Worm (Caenorhabditis elegans) whole organism, L2 larva: Measurements from ENCODE around the gene hpo-31.
A peak's percentile ranks its signal among the peaks of the same experiment; 100 is the strongest.

Source experiments
- C34F6.9 ChIP-seq: fragments of 150-350 bp; optimal IDR thresholded peaks from 2 replicates; lab custom pipeline; 2014; ENCODE audit warnings: missing biosample characterization, missing genetic modification characterization
- R02D3.7 ChIP-seq: fragments of 150-350 bp; optimal IDR thresholded peaks from 2 replicates; lab custom pipeline; 2014; ENCODE audit warnings: missing biosample characterization, missing genetic modification characterization
- Y55F3AM.14 ChIP-seq: fragments of 200-800 bp; sonication (Bioruptor generic); optimal IDR thresholded peaks from 2 replicates; lab custom pipeline; 2018; ENCODE audit warnings: mild to moderate bottlenecking, missing genetic modification characterization, missing compliant biosample characterization
- ZK546.5 ChIP-seq: sonication (generic microtip); optimal IDR thresholded peaks from 2 replicates; lab custom pipeline; 2017; ENCODE audit warnings: missing biosample characterization, missing genetic modification characterization
- alr-1 ChIP-seq: fragments of 150-350 bp; optimal IDR thresholded peaks from 2 replicates; lab custom pipeline; 2014; ENCODE audit warnings: missing biosample characterization, missing genetic modification characterization
- ama-1 ChIP-seq: fragments of 150-350 bp; optimal IDR thresholded peaks from 2 replicates; lab custom pipeline; 2018; ENCODE audit warnings: inconsistent platforms
- ceh-16 ChIP-seq: fragments of 150-350 bp; optimal IDR thresholded peaks from 2 replicates; lab custom pipeline; 2014; ENCODE audit warnings: missing biosample characterization, missing genetic modification characterization
- ceh-82 ChIP-seq: fragments of 150-350 bp; optimal IDR thresholded peaks from 2 replicates; lab custom pipeline; 2014; ENCODE audit warnings: missing biosample characterization, missing genetic modification characterization
- crh-2 ChIP-seq: sonication (generic microtip); optimal IDR thresholded peaks from 2 replicates; lab custom pipeline; 2017; ENCODE audit warnings: missing biosample characterization, missing genetic modification characterization
- dmd-4 ChIP-seq: sonication (generic microtip); optimal IDR thresholded peaks from 2 replicates; lab custom pipeline; 2017; ENCODE audit warnings: missing biosample characterization, missing genetic modification characterization
- elt-1 ChIP-seq: fragments of 150-350 bp; optimal IDR thresholded peaks from 2 replicates; lab custom pipeline; 2014; ENCODE audit warnings: missing biosample characterization, missing genetic modification characterization
- elt-3 ChIP-seq: sonication (generic microtip); optimal IDR thresholded peaks from 2 replicates; lab custom pipeline; 2017; ENCODE audit warnings: missing biosample characterization, missing genetic modification characterization
- fos-1 ChIP-seq: fragments of 150-350 bp; optimal IDR thresholded peaks from 2 replicates; lab custom pipeline; 2014; ENCODE audit warnings: missing biosample characterization, missing genetic modification characterization
- gmeb-1 ChIP-seq: fragments of 150-350 bp; optimal IDR thresholded peaks from 2 replicates; lab custom pipeline; 2014; ENCODE audit warnings: missing biosample characterization, missing genetic modification characterization
- lin-11 ChIP-seq: fragments of 150-350 bp; sonication (generic microtip); optimal IDR thresholded peaks from 2 replicates; lab custom pipeline; 2014; ENCODE audit warnings: missing biosample characterization, missing genetic modification characterization, inconsistent platforms, mixed read lengths
- lin-13 ChIP-seq: fragments of 150-350 bp; optimal IDR thresholded peaks from 2 replicates; lab custom pipeline; 2014; ENCODE audit warnings: missing biosample characterization, missing genetic modification reagents, missing genetic modification characterization
- mab-5 ChIP-seq: fragments of 150-350 bp; optimal IDR thresholded peaks from 2 replicates; lab custom pipeline; 2014; ENCODE audit warnings: missing biosample characterization, missing genetic modification characterization
- mdl-1 ChIP-seq, 2 experiments: fragments of 150-350 bp in 1 of 2; sonication (generic microtip) in 1 of 2; optimal IDR thresholded peaks; 2 replicates each; lab custom pipeline; 2017; ENCODE audit warnings: missing biosample characterization in 2 of 2, missing genetic modification characterization in 2 of 2
- nhr-10 ChIP-seq: sonication (generic microtip); optimal IDR thresholded peaks from 2 replicates; lab custom pipeline; 2017; ENCODE audit warnings: missing biosample characterization, missing genetic modification characterization
- nhr-11 ChIP-seq: fragments of 150-350 bp; optimal IDR thresholded peaks from 2 replicates; lab custom pipeline; 2014; ENCODE audit warnings: missing biosample characterization, missing genetic modification characterization
- nhr-129 ChIP-seq: fragments of 150-350 bp; optimal IDR thresholded peaks from 2 replicates; lab custom pipeline; 2014; ENCODE audit warnings: missing biosample characterization, missing genetic modification characterization
- nhr-21 ChIP-seq: fragments of 150-350 bp; optimal IDR thresholded peaks from 2 replicates; lab custom pipeline; 2014; ENCODE audit warnings: missing biosample characterization, missing genetic modification characterization
- nhr-23 ChIP-seq: fragments of 150-350 bp; optimal IDR thresholded peaks from 2 replicates; lab custom pipeline; 2014; ENCODE audit warnings: missing biosample characterization, missing genetic modification reagents, missing genetic modification characterization
- nhr-25 ChIP-seq: fragments of 150-350 bp; sonication (generic microtip); optimal IDR thresholded peaks from 3 replicates; lab custom pipeline; 2014; ENCODE audit warnings: missing biosample characterization, missing genetic modification characterization
- nhr-77 ChIP-seq: fragments of 150-350 bp; optimal IDR thresholded peaks from 2 replicates; lab custom pipeline; 2014; ENCODE audit warnings: missing biosample characterization, missing genetic modification characterization
- peb-1 ChIP-seq: fragments of 150-350 bp; optimal IDR thresholded peaks from 2 replicates; lab custom pipeline; 2014; ENCODE audit warnings: missing biosample characterization, missing genetic modification characterization
- sem-4 ChIP-seq: fragments of 150-350 bp; optimal IDR thresholded peaks from 2 replicates; lab custom pipeline; 2014; ENCODE audit warnings: missing biosample characterization, missing genetic modification reagents, missing genetic modification characterization
- skn-1 ChIP-seq: sonication (generic microtip); optimal IDR thresholded peaks from 2 replicates; lab custom pipeline; 2017; ENCODE audit warnings: missing biosample characterization, missing genetic modification characterization
- sma-3 ChIP-seq: sonication (generic microtip); optimal IDR thresholded peaks from 2 replicates; lab custom pipeline; 2016; ENCODE audit warnings: missing genetic modification reagents, missing genetic modification characterization, missing compliant biosample characterization
- unc-39 ChIP-seq: fragments of 150-350 bp; optimal IDR thresholded peaks from 2 replicates; lab custom pipeline; 2014; ENCODE audit warnings: missing biosample characterization, missing genetic modification characterization
- unc-55 ChIP-seq: fragments of 150-350 bp; sonication (generic microtip); optimal IDR thresholded peaks from 3 replicates; lab custom pipeline; 2014; ENCODE audit warnings: missing biosample characterization, missing genetic modification reagents, missing genetic modification characterization
- unc-62 ChIP-seq: fragments of 150-350 bp; optimal IDR thresholded peaks from 2 replicates; lab custom pipeline; 2014; ENCODE audit warnings: missing biosample characterization, missing genetic modification reagents, missing genetic modification characterization
- ztf-1 ChIP-seq: fragments of 200-800 bp; sonication (Bioruptor generic); conservative IDR thresholded peaks from 2 replicates; pipeline ENCODE4 v1.3.6; 2022; ENCODE audit warnings: missing genetic modification characterization, missing compliant biosample characterization
- ztf-11 ChIP-seq: sonication (generic microtip); optimal IDR thresholded peaks from 2 replicates; lab custom pipeline; 2017; ENCODE audit warnings: missing biosample characterization, missing genetic modification characterization

The hpo-31 gene

ce11 chrV:13789362-13789761 lies 33.5 kb upstream of the hpo-31 start (continued):
- TF ChIP-seq nhr-23 (tag; lab: Kevin White, UChicago) (no peak), gmeb-1 (peak; percentile 68), mdl-1 (tag; optimal IDR thresholded peaks at IDR 0.05; lab: Kevin White, UChicago) (peak; percentile 71 to 80), nhr-77 (tag; lab: Kevin White, UChicago) (no peak), Y55F3AM.14 (GFP tag; lab: Kevin White, UChicago) (peak; percentile 49), sem-4 (tag; lab: Kevin White, UChicago) (peak; percentile 56), R02D3.7 (tag; lab: Kevin White, UChicago) (no peak), ZK546.5 (tag; lab: Kevin White, UChicago) (no peak), mab-5 (tag; lab: Kevin White, UChicago) (peak; percentile 70), nhr-10 (tag; lab: Kevin White, UChicago) (no peak), elt-1 (tag; lab: Kevin White, UChicago) (no peak), ceh-16 (tag; lab: Kevin White, UChicago) (peak; percentile 23), elt-3 (tag; lab: Kevin White, UChicago) (no peak)

ce11 chrV:13790117-13790516 lies 32.7 kb upstream of the hpo-31 start:
- TF ChIP-seq alr-1 (tag; lab: Kevin White, UChicago) (no peak), ceh-82 (tag; lab: Kevin White, UChicago) (no peak), Y55F3AM.14 (GFP tag; lab: Kevin White, UChicago) (no peak), lin-13 (GFP tag; lab: Kevin White, UChicago) (no peak), ztf-1 (GFP tag; lab: Robert Waterston, UW) (no peak), unc-39 (tag; lab: Kevin White, UChicago) (no peak), nhr-21 (tag; lab: Kevin White, UChicago) (no peak)
- TF ChIP-seq, all 48 proteins: peak for 0

ce11 chrV:13790557-13790956 lies 32.3 kb upstream of the hpo-31 start:
- TF ChIP-seq nhr-129 (peak; percentile 44), unc-55 (GFP tag; lab: Kevin White, UChicago) (peak; percentile 50), fos-1 (tag; lab: Kevin White, UChicago) (no peak), dmd-4 (tag; lab: Kevin White, UChicago) (no peak), mab-5 (tag; lab: Kevin White, UChicago) (peak; percentile 57), nhr-21 (tag; lab: Kevin White, UChicago) (peak; percentile 50), ama-1 (lab: Kevin White, UChicago) (peak; percentile 12), sma-3 (GFP tag; lab: Kevin White, UChicago) (peak; percentile 7), nhr-25 (peak; percentile 88), sem-4 (tag; lab: Kevin White, UChicago) (peak; percentile 18)
- TF ChIP-seq, all 48 proteins: peak for 8

- TF ChIP-seq ztf-11 (tag; lab: Kevin White, UChicago) (no peak), unc-62 (GFP tag; lab: Kevin White, UChicago) (no peak), nhr-11 (tag; lab: Kevin White, UChicago) (no peak), C34F6.9 (tag; lab: Kevin White, UChicago) (no peak), skn-1 (tag; lab: Kevin White, UChicago) (no peak), dmd-4 (tag; lab: Kevin White, UChicago) (no peak)
Measured at ce11 chrV:13794046-13794445, 28.8 kb upstream of the hpo-31 start.

ce11 chrV:13796246-13796776 lies 26.5 kb upstream of the hpo-31 start, which contains the start of gene twk-32:
twk-32 (plus strand) TSS chrV:13796641.
- no peak for TF ChIP-seq nhr-21 (tag; lab: Kevin White, UChicago)
- TF ChIP-seq elt-3 (tag; lab: Kevin White, UChicago) = no peak
- TF ChIP-seq unc-39 (tag; lab: Kevin White, UChicago) = no peak
- no peak for TF ChIP-seq ZK546.5 (tag; lab: Kevin White, UChicago)
- no peak for TF ChIP-seq nhr-11 (tag; lab: Kevin White, UChicago)
- TF ChIP-seq elt-1 (tag; lab: Kevin White, UChicago) = no peak
- TF ChIP-seq unc-55 (GFP tag; lab: Kevin White, UChicago) = no peak
- no peak for TF ChIP-seq crh-2 (tag; lab: Kevin White, UChicago)
- TF ChIP-seq lin-11 (tag; lab: Kevin White, UChicago) = no peak
- TF ChIP-seq peb-1 (tag; lab: Kevin White, UChicago) = no peak
